Worm (Caenorhabditis elegans) whole organism, L4 larva: ENCODE measurements around the gene M163.22.

Experiments used
- F26F4.8 ChIP-seq: fragments of 200-800 bp; sonication (Bioruptor generic); conservative IDR thresholded peaks from 2 replicates; pipeline ENCODE4 v1.3.6; 2022; ENCODE audit warnings: missing genetic modification characterization, missing compliant biosample characterization
- F37D6.2 ChIP-seq: sonication (generic microtip); optimal IDR thresholded peaks from 2 replicates; lab custom pipeline; 2016; ENCODE audit warnings: mild to moderate bottlenecking, missing genetic modification characterization, missing compliant biosample characterization
- F44E2.7 ChIP-seq: fragments of 200-800 bp; sonication (Bioruptor generic); IDR thresholded peaks from 2 replicates; pipeline ENCODE4 v2.1.2; 2022; ENCODE audit warnings: missing genetic modification characterization, missing compliant biosample characterization
- T26A8.4 ChIP-seq: fragments of 200-800 bp; sonication (Bioruptor generic); IDR thresholded peaks from 2 replicates; pipeline ENCODE4 v1.3.6; 2022; ENCODE audit warnings: missing genetic modification characterization, missing compliant biosample characterization
- Y105C5A.15 ChIP-seq: fragments of 200-800 bp; sonication (Bioruptor generic); IDR thresholded peaks from 2 replicates; pipeline ENCODE4 v1.3.6; 2022; ENCODE audit warnings: missing genetic modification characterization, missing compliant biosample characterization
- Y5F2A.4 ChIP-seq: fragments of 200-800 bp; sonication (Bioruptor generic); optimal IDR thresholded peaks from 2 replicates; lab custom pipeline; 2018; ENCODE audit warnings: mild to moderate bottlenecking, missing genetic modification characterization, missing compliant biosample characterization
- ZK337.2 ChIP-seq: fragments of 200-800 bp; sonication (Bioruptor generic); IDR thresholded peaks from 2 replicates; pipeline ENCODE4 v1.3.6; 2022; ENCODE audit warnings: missing genetic modification reagents, missing genetic modification characterization, missing compliant biosample characterization
- ZK546.5 ChIP-seq, 2 experiments: sonication (generic microtip); optimal IDR thresholded peaks; 2 replicates each; lab custom pipeline; 2017; ENCODE audit warnings: missing biosample characterization in 2 of 2, missing genetic modification characterization in 2 of 2
- arid-1 ChIP-seq: fragments of 200-800 bp; sonication (Bioruptor generic); conservative IDR thresholded peaks from 2 replicates; pipeline ENCODE4 v1.3.6; 2022; ENCODE audit warnings: missing genetic modification reagents, missing genetic modification characterization, missing compliant biosample characterization
- ceh-62 ChIP-seq: sonication (generic microtip); optimal IDR thresholded peaks from 2 replicates; lab custom pipeline; 2017; ENCODE audit warnings: missing biosample characterization, missing genetic modification characterization
- ceh-82 ChIP-seq: sonication (generic microtip); optimal IDR thresholded peaks from 2 replicates; lab custom pipeline; 2017; ENCODE audit warnings: missing biosample characterization, missing genetic modification characterization
- daf-12 ChIP-seq: fragments of 150-350 bp; optimal IDR thresholded peaks from 2 replicates; lab custom pipeline; 2014; ENCODE audit warnings: missing biosample characterization, missing genetic modification reagents, missing genetic modification characterization
- daf-16 ChIP-seq, 3 experiments: sonication (generic microtip); optimal IDR thresholded peaks; 2 replicates each; lab custom pipeline; 2016 to 2017; ENCODE audit warnings: missing genetic modification characterization in 3 of 3, missing genetic modification reagents in 3 of 3, mild to moderate bottlenecking in 2 of 3, missing compliant biosample characterization in 2 of 3, missing biosample characterization in 1 of 3, moderate library complexity in 1 of 3
- daf-19 ChIP-seq: fragments of 200-800 bp; sonication (Bioruptor generic); conservative IDR thresholded peaks from 2 replicates; pipeline ENCODE4 v1.3.6; 2022; ENCODE audit warnings: missing genetic modification characterization, missing compliant biosample characterization
- duxl-1 ChIP-seq: sonication (generic microtip); optimal IDR thresholded peaks from 2 replicates; lab custom pipeline; 2016; ENCODE audit warnings: mild to moderate bottlenecking, missing genetic modification characterization, moderate library complexity, missing compliant biosample characterization; ENCODE audit not compliant: poor library complexity
- hlh-30 ChIP-seq: sonication (generic microtip); optimal IDR thresholded peaks from 2 replicates; lab custom pipeline; 2017; ENCODE audit warnings: antibody characterized with exemption, mild to moderate bottlenecking, missing genetic modification characterization, missing compliant biosample characterization; ENCODE audit not compliant: insufficient read depth
- lim-7 ChIP-seq: fragments of 200-800 bp; sonication (Bioruptor generic); IDR thresholded peaks from 2 replicates; pipeline ENCODE4 v1.3.6; 2022; ENCODE audit warnings: missing genetic modification characterization, missing compliant biosample characterization
- lin-13 ChIP-seq: fragments of 150-350 bp; optimal IDR thresholded peaks from 2 replicates; lab custom pipeline; 2014; ENCODE audit warnings: missing biosample characterization, missing genetic modification reagents, missing genetic modification characterization
- lin-15B ChIP-seq: fragments of 150-350 bp; sonication (generic microtip); optimal IDR thresholded peaks from 3 replicates; lab custom pipeline; 2014; ENCODE audit warnings: missing biosample characterization, missing genetic modification characterization
- lin-29 ChIP-seq: fragments of 200-800 bp; sonication (Bioruptor generic); IDR thresholded peaks from 2 replicates; pipeline ENCODE4 v1.3.6; 2022; ENCODE audit warnings: missing genetic modification reagents, missing genetic modification characterization, missing compliant biosample characterization
- lin-38 ChIP-seq: fragments of 200-800 bp; sonication (Bioruptor generic); IDR thresholded peaks from 2 replicates; pipeline ENCODE4 v1.3.6; 2022; ENCODE audit warnings: missing genetic modification reagents, missing genetic modification characterization, missing compliant biosample characterization
- lin-39 ChIP-seq: fragments of 150-350 bp; optimal IDR thresholded peaks from 2 replicates; lab custom pipeline; 2014; ENCODE audit warnings: missing biosample characterization, missing genetic modification reagents, missing genetic modification characterization
- mdl-1 ChIP-seq, 2 experiments: fragments of 150-350 bp in 1 of 2; sonication (generic microtip) in 1 of 2; optimal IDR thresholded peaks; 2 replicates each; lab custom pipeline; 2014 to 2017; ENCODE audit warnings: missing biosample characterization in 2 of 2, missing genetic modification characterization in 2 of 2
- mes-2 ChIP-seq: sonication (generic microtip); optimal IDR thresholded peaks from 2 replicates; lab custom pipeline; 2016; ENCODE audit warnings: missing genotype, mild to moderate bottlenecking, missing genetic modification characterization, missing compliant biosample characterization; ENCODE audit not compliant: poor library complexity, severe bottlenecking
- mxl-2 ChIP-seq: fragments of 200-800 bp; sonication (Bioruptor generic); conservative IDR thresholded peaks from 2 replicates; pipeline ENCODE4 v1.3.6; 2022; ENCODE audit warnings: missing genetic modification reagents, missing genetic modification characterization, missing compliant biosample characterization
- mxl-3 ChIP-seq: fragments of 200-800 bp; sonication (Bioruptor generic); optimal IDR thresholded peaks from 2 replicates; lab custom pipeline; 2018; ENCODE audit warnings: mild to moderate bottlenecking, missing genetic modification characterization, missing compliant biosample characterization
- nhr-11 ChIP-seq: fragments of 150-350 bp; optimal IDR thresholded peaks from 2 replicates; lab custom pipeline; 2014; ENCODE audit warnings: missing biosample characterization, missing genetic modification characterization
- nhr-237 ChIP-seq: sonication (generic microtip); optimal IDR thresholded peaks from 2 replicates; lab custom pipeline; 2017; ENCODE audit warnings: missing biosample characterization, missing genetic modification characterization
- nhr-28 ChIP-seq: fragments of 150-350 bp; optimal IDR thresholded peaks from 2 replicates; lab custom pipeline; 2014; ENCODE audit warnings: missing biosample characterization, missing genetic modification characterization
- php-3 ChIP-seq: fragments of 200-800 bp; sonication (Bioruptor generic); IDR thresholded peaks from 2 replicates; pipeline ENCODE4 v1.3.6; 2022; ENCODE audit warnings: missing genetic modification reagents, missing genetic modification characterization, missing compliant biosample characterization
- saeg-2 ChIP-seq: fragments of 200-800 bp; sonication (Bioruptor generic); IDR thresholded peaks from 2 replicates; pipeline ENCODE4 v1.3.6; 2022; ENCODE audit warnings: missing genetic modification reagents, missing genetic modification characterization, missing compliant biosample characterization
- sdz-12 ChIP-seq: fragments of 200-800 bp; sonication (Bioruptor generic); optimal IDR thresholded peaks from 2 replicates; lab custom pipeline; 2018; ENCODE audit warnings: mild to moderate bottlenecking, missing genetic modification characterization, missing compliant biosample characterization
- spr-1 ChIP-seq: sonication (generic microtip); optimal IDR thresholded peaks from 2 replicates; lab custom pipeline; 2016; ENCODE audit warnings: mild to moderate bottlenecking, missing genetic modification characterization, missing compliant biosample characterization
- unc-130 ChIP-seq: sonication (generic microtip); optimal IDR thresholded peaks from 2 replicates; lab custom pipeline; 2016; ENCODE audit warnings: missing genetic modification reagents, missing genetic modification characterization, missing compliant biosample characterization
- unc-39 ChIP-seq: sonication (generic microtip); optimal IDR thresholded peaks from 2 replicates; lab custom pipeline; 2017; ENCODE audit warnings: missing biosample characterization, missing genetic modification characterization
- zag-1 ChIP-seq: fragments of 150-350 bp; optimal IDR thresholded peaks from 2 replicates; lab custom pipeline; 2014; ENCODE audit warnings: missing biosample characterization, missing genetic modification characterization
- zfp-2 ChIP-seq: sonication (generic microtip); optimal IDR thresholded peaks from 2 replicates; lab custom pipeline; 2016; ENCODE audit warnings: mild to moderate bottlenecking, missing genetic modification characterization, missing compliant biosample characterization
- zfp-3 ChIP-seq: fragments of 200-800 bp; sonication (Bioruptor generic); conservative IDR thresholded peaks from 2 replicates; pipeline ENCODE4 v1.3.6; 2022; ENCODE audit warnings: missing genetic modification reagents, missing genetic modification characterization, missing compliant biosample characterization
- ztf-7 ChIP-seq: fragments of 150-350 bp; optimal IDR thresholded peaks from 2 replicates; lab custom pipeline; 2014; ENCODE audit warnings: missing biosample characterization, missing genetic modification characterization

The M163.22 gene

DNA sequence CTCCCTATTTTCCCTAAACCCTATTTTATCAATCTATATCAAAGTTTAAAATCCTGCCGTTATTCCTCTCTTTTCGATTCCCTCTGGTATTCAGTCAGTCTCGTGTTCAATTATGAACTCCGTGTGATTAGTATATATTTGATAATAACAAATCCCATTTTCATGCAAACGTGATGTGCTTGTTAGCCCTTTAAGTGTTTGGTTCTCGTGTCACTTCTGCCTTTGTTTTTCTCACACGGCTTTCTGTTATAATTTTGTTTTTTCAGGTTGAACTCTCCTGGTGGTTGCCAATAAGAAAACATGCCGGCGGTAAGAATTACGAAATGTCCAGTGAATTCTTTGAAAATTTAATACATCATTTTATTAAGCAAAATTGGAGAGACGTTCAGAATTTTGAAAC lies 839 bp downstream of the M163.22 start, which contains the start of gene M163.21:
Gene M163.21, plus strand, starts transcription at position 301 of the 400 bp plus-strand sequence.
- TF ChIP-seq ceh-82 (no peak), daf-12 (tag; lab: Kevin White, UChicago) (no peak), hlh-30 (tag; lab: Kevin White, UChicago) (no peak), sdz-12 (no peak)

DNA sequence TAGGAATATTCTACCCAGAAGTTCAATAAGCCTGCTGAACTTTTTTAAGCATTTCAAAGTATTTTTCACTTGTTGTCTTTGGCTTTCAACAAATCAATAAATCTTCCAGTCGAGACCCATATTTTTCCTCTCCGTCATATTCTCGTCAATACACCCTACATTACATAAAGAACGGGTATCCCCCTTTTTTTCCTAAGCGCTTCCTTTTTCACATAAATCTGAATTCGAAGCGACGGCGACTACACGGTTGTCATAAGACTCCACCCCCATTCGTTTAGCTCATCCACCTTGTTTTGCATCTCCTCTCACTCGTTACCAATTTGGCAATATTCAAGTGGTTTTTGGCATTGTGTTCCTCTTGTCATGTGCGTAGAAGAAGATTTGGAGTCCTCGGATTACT lies 3.6 kb downstream of the M163.22 start, which contains the start of gene M163.9:
Gene M163.9, plus strand, starts transcription at position 301 of the 400 bp plus-strand sequence.
- TF ChIP-seq ZK546.5 (tag; optimal IDR thresholded peaks at IDR 0.05; lab: Kevin White, UChicago) (no peak), saeg-2 (GFP tag; lab: Robert Waterston, UW) (no peak), duxl-1 (tag; lab: Kevin White, UChicago) (no peak), F37D6.2 (tag; lab: Kevin White, UChicago) (no peak), unc-39 (tag; lab: Kevin White, UChicago) (no peak), lin-29 (no peak)
- TF ChIP-seq, all 104 proteins: peak for 0

ce11 chrX:14470687-14471086 lies 5.0 kb downstream of the M163.22 start, which contains the start of gene M163.10:
M163.10 (plus strand) TSS chrX:14470987.
- TF ChIP-seq duxl-1 (tag; lab: Kevin White, UChicago): no peak
- TF ChIP-seq unc-130 (GFP tag; lab: Kevin White, UChicago): no peak

DNA sequence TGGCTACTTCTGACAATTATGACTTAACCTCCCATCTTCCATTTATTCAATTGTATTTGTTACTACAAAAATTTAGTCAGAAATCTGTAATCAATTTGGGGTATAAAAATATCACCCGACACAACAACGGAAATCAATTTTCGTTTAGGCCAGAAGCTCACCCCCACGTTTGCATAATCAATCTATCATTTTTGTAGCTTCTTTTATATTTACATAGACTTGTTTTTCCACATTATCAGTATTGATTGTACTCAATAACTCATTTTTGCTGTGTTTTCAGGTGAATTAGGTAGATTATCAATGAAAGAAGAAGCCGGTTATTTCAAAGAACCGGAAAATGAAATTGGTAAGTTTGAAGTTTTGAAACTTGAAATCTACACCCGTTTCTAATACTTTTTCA lies 8.0 kb downstream of the M163.22 start, which contains the start of gene M163.5:
Gene M163.5, plus strand, starts transcription at position 301 of the 400 bp plus-strand sequence.
- TF ChIP-seq arid-1 (GFP tag; lab: Robert Waterston, UW) (no peak), mxl-3 (GFP tag; lab: Kevin White, UChicago) (no peak)

- TF ChIP-seq mxl-2 (GFP tag; lab: Robert Waterston, UW) (0 out of 2 replicates have a peak, but pooled peaks have one; percentile 45), php-3 (GFP tag; lab: Robert Waterston, UW) (peak; percentile 61; the same call in 1 of the 2 replicates), ztf-7 (peak; percentile 92), lin-39 (tag; lab: Kevin White, UChicago) (no peak), zfp-2 (tag; lab: Kevin White, UChicago) (no peak), ZK337.2 (GFP tag; lab: Robert Waterston, UW) (peak; percentile 49; the same call in 1 of the 2 replicates), duxl-1 (tag; lab: Kevin White, UChicago) (peak; percentile 88), zfp-3 (GFP tag; lab: Robert Waterston, UW) (no peak; the same call in 1 of the 2 replicates), lin-38 (GFP tag; lab: Robert Waterston, UW) (no peak; the same call in 1 of the 2 replicates), ZK546.5 (tag; optimal IDR thresholded peaks at IDR 0.05; lab: Kevin White, UChicago) (no peak), lim-7 (GFP tag; lab: Robert Waterston, UW) (peak; percentile 68; the same call in 1 of the 2 replicates), F44E2.7 (GFP tag; lab: Robert Waterston, UW) (0 out of 2 replicates have a peak, but pooled peaks have one; percentile 12), F26F4.8 (GFP tag; lab: Robert Waterston, UW) (peak; percentile 58; the same call in 1 of the 2 replicates), spr-1 (tag; lab: Kevin White, UChicago) (peak; percentile 41), ceh-62 (no peak), unc-130 (GFP tag; lab: Kevin White, UChicago) (no peak), lin-15B (no peak), lin-29 (0 out of 2 replicates have a peak, but pooled peaks have one; percentile 44), daf-12 (tag; lab: Kevin White, UChicago) (no peak), nhr-28 (peak; percentile 52), Y5F2A.4 (peak; percentile 38), nhr-11 (no peak), nhr-237 (tag; lab: Kevin White, UChicago) (no peak), mes-2 (no peak), mdl-1 (tag; optimal IDR thresholded peaks at IDR 0.05; lab: Kevin White, UChicago) (peak in 1 of 2 experiments; percentile 1), mxl-3 (GFP tag; lab: Kevin White, UChicago) (peak; percentile 36), daf-19 (GFP tag; lab: Robert Waterston, UW) (0 out of 2 replicates have a peak, but pooled peaks have one; percentile 12), daf-16 (GFP tag; optimal IDR thresholded peaks at IDR 0.05; lab: Kevin White, UChicago) (peak in 1 of 2 experiments; percentile 47), daf-16 (tag; optimal IDR thresholded peaks at IDR 0.05; lab: Kevin White, UChicago) (peak; percentile 78), T26A8.4 (GFP tag; lab: Robert Waterston, UW) (0 out of 2 replicates have a peak, but pooled peaks have one; percentile 67), lin-13 (GFP tag; lab: Kevin White, UChicago) (peak; percentile 11), zag-1 (tag; lab: Kevin White, UChicago) (no peak), Y105C5A.15 (GFP tag; lab: Robert Waterston, UW) (0 out of 2 replicates have a peak, but pooled peaks have one; percentile 36)
These were observed 11.0 kb downstream of the M163.22 start for ce11 chrX:14476625-14477257.
